Worm (Caenorhabditis elegans): ENCODE data around the gene fbxa-15.

fbxa-15 gene

ce11 chrIII:1288473-1289056 lies 32.9 kb downstream of the fbxa-15 start, which contains the start of gene fbxa-50:
Gene fbxa-50 (minus strand): TSS chrIII:1288523.
- no peak for TF ChIP-seq W03F9.2 (tag; optimal IDR thresholded peaks at IDR 0.05)
- TF ChIP-seq dao-5 (tag; optimal IDR thresholded peaks at IDR 0.05), result no peak
- TF ChIP-seq him-1 (tag; optimal IDR thresholded peaks at IDR 0.05), result no peak

ce11 chrIII:1284584-1285046 lies 36.8 kb downstream of the fbxa-15 start, which contains the start of gene fbxa-37:
Gene fbxa-37 (plus strand): TSS chrIII:1284996.
- no peak for TF ChIP-seq him-1 (tag; optimal IDR thresholded peaks at IDR 0.05)
- TF ChIP-seq W03F9.2 (tag; optimal IDR thresholded peaks at IDR 0.05), result no peak
- no peak for TF ChIP-seq dao-5 (tag; optimal IDR thresholded peaks at IDR 0.05)

- TF ChIP-seq W03F9.2 (tag; optimal IDR thresholded peaks at IDR 0.05) (no peak), him-1 (tag; optimal IDR thresholded peaks at IDR 0.05) (no peak), dao-5 (tag; optimal IDR thresholded peaks at IDR 0.05) (no peak)
These were observed 42.3 kb downstream of the fbxa-15 start for ce11 chrIII:1279197-1279596.

ce11 chrIII:1275513-1275912 lies 45.9 kb downstream of the fbxa-15 start, which contains the start of gene fbxa-30:
Gene fbxa-30 (minus strand): TSS chrIII:1275613.
- no peak for TF ChIP-seq him-1 (tag; optimal IDR thresholded peaks at IDR 0.05)
- no peak for TF ChIP-seq dao-5 (tag; optimal IDR thresholded peaks at IDR 0.05)
- no peak for TF ChIP-seq W03F9.2 (tag; optimal IDR thresholded peaks at IDR 0.05)

- TF ChIP-seq him-1 (tag; optimal IDR thresholded peaks at IDR 0.05) (no peak), dao-5 (tag; optimal IDR thresholded peaks at IDR 0.05) (no peak), W03F9.2 (tag; optimal IDR thresholded peaks at IDR 0.05) (no peak)
These were observed 47.7 kb downstream of the fbxa-15 start, which contains the start of gene fbxa-29 for ce11 chrIII:1273655-1274328. Gene fbxa-29 (minus strand): TSS chrIII:1273705.

- TF ChIP-seq W03F9.2 (tag; optimal IDR thresholded peaks at IDR 0.05) (no peak), dao-5 (tag; optimal IDR thresholded peaks at IDR 0.05) (no peak), him-1 (tag; optimal IDR thresholded peaks at IDR 0.05) (no peak)
These were observed 50.0 kb downstream of the fbxa-15 start, which contains the start of gene fbxa-31 for ce11 chrIII:1271378-1271926. Gene fbxa-31 (minus strand): TSS chrIII:1271428.

- TF ChIP-seq him-1 (tag; optimal IDR thresholded peaks at IDR 0.05) (no peak), W03F9.2 (tag; optimal IDR thresholded peaks at IDR 0.05) (no peak), dao-5 (tag; optimal IDR thresholded peaks at IDR 0.05) (no peak)
These were observed 52.3 kb downstream of the fbxa-15 start, which contains the start of gene fbxa-32 for ce11 chrIII:1269156-1269555. Gene fbxa-32 (minus strand): TSS chrIII:1269256.
